Worm (Caenorhabditis elegans): ENCODE measurements around the gene C04B4.4.

DNA sequence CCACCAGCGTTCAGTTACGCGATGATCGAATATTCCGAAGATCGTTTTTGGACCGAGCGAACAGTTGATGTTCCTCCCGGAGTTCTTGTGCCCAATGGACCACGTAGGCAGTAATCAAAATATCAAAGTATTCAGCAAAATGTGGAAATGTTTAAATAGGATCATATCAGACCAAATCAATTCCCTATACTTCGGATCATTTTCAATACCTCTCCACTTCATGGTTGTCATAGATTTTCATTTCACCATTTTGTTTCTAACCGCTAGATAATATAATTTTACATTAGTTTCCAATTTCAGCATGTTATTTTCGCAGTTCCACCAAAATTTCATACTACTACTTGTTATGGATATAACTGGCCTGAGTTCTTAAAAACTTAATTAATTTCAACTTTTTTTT is 26.9 kb downstream of the C04B4.4 start:
- no peak for TF ChIP-seq B0035.1 (tag; optimal IDR thresholded peaks at IDR 0.05)
- TF ChIP-seq B0336.3 (GFP tag; IDR thresholded peaks at IDR 0.05) = no peak
- TF ChIP-seq him-1 (tag; optimal IDR thresholded peaks at IDR 0.05) = no peak
- no peak for TF ChIP-seq F49E8.2 (tag; optimal IDR thresholded peaks at IDR 0.05; ENCODE audit: insufficient read depth)
- no peak for TF ChIP-seq F37B4.10 (GFP tag; IDR thresholded peaks at IDR 0.05)
- TF ChIP-seq ceh-58 (GFP tag; IDR thresholded peaks at IDR 0.05) = no peak
- TF ChIP-seq F57C9.4 (tag; optimal IDR thresholded peaks at IDR 0.05) = no peak
- TF ChIP-seq ama-1 (optimal IDR thresholded peaks at IDR 0.05) = no peak
- TF ChIP-seq ama-1 (GFP tag; optimal IDR thresholded peaks at IDR 0.05) = no peak
- no peak for TF ChIP-seq ekl-4 (GFP tag; IDR thresholded peaks at IDR 0.05)
- no peak for TF ChIP-seq ceh-91 (GFP tag; IDR thresholded peaks at IDR 0.05)
- TF ChIP-seq snpc-1.1 (tag; optimal IDR thresholded peaks at IDR 0.05; ENCODE audit: insufficient read depth) = no peak
